Worm (Caenorhabditis elegans) whole organism, L1 larva: Measurements from ENCODE around the gene pgm-2.
A peak's percentile ranks its signal among the peaks of the same experiment; 100 is the strongest.

Experiments
- C04F5.9 ChIP-seq: sonication (generic microtip); optimal IDR thresholded peaks from 2 replicates; lab custom pipeline; 2016; ENCODE audit warnings: missing genetic modification characterization, missing compliant biosample characterization
- C16A3.4 ChIP-seq: fragments of 150-350 bp; optimal IDR thresholded peaks from 2 replicates; lab custom pipeline; 2014; ENCODE audit warnings: missing biosample characterization, missing genetic modification characterization
- C34B4.2 ChIP-seq: sonication (generic microtip); optimal IDR thresholded peaks from 2 replicates; lab custom pipeline; 2017; ENCODE audit warnings: mild to moderate bottlenecking, missing genetic modification characterization, missing compliant biosample characterization
- aha-1 ChIP-seq: fragments of 150-350 bp; optimal IDR thresholded peaks from 2 replicates; lab custom pipeline; 2014; ENCODE audit warnings: missing biosample characterization, missing genetic modification characterization
- alr-1 ChIP-seq: fragments of 200-800 bp; sonication (Bioruptor generic); optimal IDR thresholded peaks from 2 replicates; lab custom pipeline; 2018; ENCODE audit warnings: borderline replicate concordance, mild to moderate bottlenecking, missing genetic modification characterization, missing compliant biosample characterization
- blmp-1 ChIP-seq: fragments of 150-350 bp; optimal IDR thresholded peaks from 2 replicates; lab custom pipeline; 2014; ENCODE audit warnings: missing biosample characterization, missing genetic modification characterization
- ceh-8 ChIP-seq: fragments of 200-800 bp; sonication (Bioruptor generic); optimal IDR thresholded peaks from 2 replicates; lab custom pipeline; 2018; ENCODE audit warnings: mild to moderate bottlenecking, missing genetic modification characterization, moderate library complexity, missing compliant biosample characterization
- ceh-82 ChIP-seq, 3 experiments: fragments of 150-350 bp in 1 of 3; sonication (generic microtip) in 2 of 3; optimal IDR thresholded peaks; 2 replicates each; lab custom pipeline; 2014 to 2017; ENCODE audit warnings: missing biosample characterization in 3 of 3, missing genetic modification characterization in 3 of 3
- dpl-1 ChIP-seq, 3 experiments: fragments of 150-350 bp in 2 of 3; sonication (generic microtip) in 1 of 3; optimal IDR thresholded peaks; 2 replicates each; lab custom pipeline; 2014 to 2017; ENCODE audit warnings: missing biosample characterization in 3 of 3, missing genetic modification characterization in 3 of 3, missing genetic modification reagents in 3 of 3
- dsc-1 ChIP-seq: sonication (generic microtip); optimal IDR thresholded peaks from 2 replicates; lab custom pipeline; 2016; ENCODE audit warnings: mild to moderate bottlenecking, missing genetic modification characterization, missing compliant biosample characterization
- efl-3 ChIP-seq: fragments of 200-800 bp; sonication (Bioruptor generic); optimal IDR thresholded peaks from 2 replicates; lab custom pipeline; 2018; ENCODE audit warnings: mild to moderate bottlenecking, missing genetic modification characterization, missing compliant biosample characterization
- egl-27 ChIP-seq, 2 experiments: fragments of 150-350 bp in 1 of 2; sonication (generic microtip); optimal IDR thresholded peaks; 3 replicates each; lab custom pipeline; 2017 to 2018; ENCODE audit warnings: missing biosample characterization in 2 of 2, missing genetic modification characterization in 2 of 2, missing genetic modification reagents in 2 of 2
- elt-2 ChIP-seq: sonication (generic microtip); optimal IDR thresholded peaks from 2 replicates; lab custom pipeline; 2016; ENCODE audit warnings: missing genetic modification characterization, mild to moderate bottlenecking, inconsistent platforms, missing compliant biosample characterization, missing genetic modification reagents
- ets-5 ChIP-seq: fragments of 200-800 bp; sonication (Bioruptor generic); IDR thresholded peaks from 2 replicates; pipeline ENCODE4 v1.3.6; 2022; ENCODE audit warnings: missing genetic modification characterization, missing compliant biosample characterization
- fkh-4 ChIP-seq: sonication (generic microtip); optimal IDR thresholded peaks from 2 replicates; lab custom pipeline; 2016; ENCODE audit warnings: missing compliant biosample characterization, missing genetic modification characterization, borderline replicate concordance
- fos-1 ChIP-seq: fragments of 150-350 bp; optimal IDR thresholded peaks from 2 replicates; lab custom pipeline; 2014; ENCODE audit warnings: missing biosample characterization, missing genetic modification characterization
- grh-1 ChIP-seq: fragments of 200-800 bp; sonication (Bioruptor generic); IDR thresholded peaks from 2 replicates; pipeline ENCODE4 v1.3.6; 2022; ENCODE audit warnings: missing genetic modification reagents, missing genetic modification characterization, missing compliant biosample characterization
- hlh-17 ChIP-seq: fragments of 200-800 bp; sonication (Bioruptor generic); optimal IDR thresholded peaks from 2 replicates; lab custom pipeline; 2018; ENCODE audit warnings: missing genetic modification characterization, mild to moderate bottlenecking, missing compliant biosample characterization, moderate library complexity, borderline replicate concordance
- irx-1 ChIP-seq: sonication (generic microtip); optimal IDR thresholded peaks from 2 replicates; lab custom pipeline; 2016; ENCODE audit warnings: missing genetic modification characterization, missing compliant biosample characterization
- isw-1 ChIP-seq: fragments of 200-800 bp; sonication (Bioruptor generic); IDR thresholded peaks from 2 replicates; pipeline ENCODE4 v1.3.6; 2022; ENCODE audit warnings: missing genetic modification characterization, missing compliant biosample characterization
- lin-13 ChIP-seq: fragments of 150-350 bp; optimal IDR thresholded peaks from 2 replicates; lab custom pipeline; 2014; ENCODE audit warnings: missing biosample characterization, missing genetic modification reagents, missing genetic modification characterization
- lin-14 ChIP-seq: fragments of 200-800 bp; sonication (Bioruptor generic); optimal IDR thresholded peaks from 2 replicates; lab custom pipeline; 2018; ENCODE audit warnings: mild to moderate bottlenecking, missing genetic modification characterization, moderate library complexity, missing compliant biosample characterization
- lin-15B ChIP-seq: fragments of 150-350 bp; sonication (generic microtip); optimal IDR thresholded peaks from 3 replicates; lab custom pipeline; 2014; ENCODE audit warnings: missing biosample characterization, missing genetic modification characterization
- lir-3 ChIP-seq: sonication (generic microtip); optimal IDR thresholded peaks from 2 replicates; lab custom pipeline; 2016; ENCODE audit warnings: mild to moderate bottlenecking, missing genetic modification characterization, moderate library complexity, missing compliant biosample characterization; ENCODE audit not compliant: poor library complexity
- mab-9 ChIP-seq: fragments of 200-800 bp; sonication (Bioruptor generic); IDR thresholded peaks from 2 replicates; pipeline ENCODE4 v1.3.6; 2022; ENCODE audit warnings: missing genetic modification reagents, missing genetic modification characterization, missing compliant biosample characterization
- mef-2 ChIP-seq: fragments of 150-350 bp; optimal IDR thresholded peaks from 2 replicates; lab custom pipeline; 2014; ENCODE audit warnings: missing biosample characterization, missing genetic modification characterization
- nhr-11 ChIP-seq: fragments of 150-350 bp; optimal IDR thresholded peaks from 2 replicates; lab custom pipeline; 2014; ENCODE audit warnings: missing biosample characterization, missing genetic modification characterization
- nhr-12 ChIP-seq: sonication (generic microtip); optimal IDR thresholded peaks from 2 replicates; lab custom pipeline; 2017; ENCODE audit warnings: missing biosample characterization, missing genetic modification characterization
- nhr-19 ChIP-seq: fragments of 200-800 bp; sonication (Bioruptor generic); conservative IDR thresholded peaks from 2 replicates; pipeline ENCODE4 v1.3.6; 2022; ENCODE audit warnings: missing genetic modification characterization, missing compliant biosample characterization
- nhr-28 ChIP-seq: fragments of 150-350 bp; optimal IDR thresholded peaks from 2 replicates; lab custom pipeline; 2014; ENCODE audit warnings: missing biosample characterization, missing genetic modification characterization
- nhr-47 ChIP-seq: sonication (generic microtip); optimal IDR thresholded peaks from 2 replicates; lab custom pipeline; 2016; ENCODE audit warnings: mild to moderate bottlenecking, missing genetic modification characterization, moderate library complexity, missing compliant biosample characterization
- nhr-71 ChIP-seq: sonication (generic microtip); optimal IDR thresholded peaks from 2 replicates; lab custom pipeline; 2016; ENCODE audit warnings: mild to moderate bottlenecking, missing genetic modification characterization, moderate library complexity, missing compliant biosample characterization
- nhr-84 ChIP-seq: sonication (generic microtip); optimal IDR thresholded peaks from 2 replicates; lab custom pipeline; 2017; ENCODE audit warnings: missing biosample characterization, missing genetic modification characterization
- pag-3 ChIP-seq: sonication (generic microtip); optimal IDR thresholded peaks from 2 replicates; lab custom pipeline; 2017; ENCODE audit warnings: missing genetic modification characterization, mild to moderate bottlenecking, missing compliant biosample characterization, antibody characterized with exemption, borderline replicate concordance; ENCODE audit not compliant: insufficient read depth
- pax-3 ChIP-seq: fragments of 200-800 bp; sonication (Bioruptor generic); optimal IDR thresholded peaks from 2 replicates; lab custom pipeline; 2018; ENCODE audit warnings: mild to moderate bottlenecking, missing genetic modification characterization, moderate library complexity, missing compliant biosample characterization
- pqm-1 ChIP-seq: sonication (generic microtip); optimal IDR thresholded peaks from 3 replicates; lab custom pipeline; 2017; ENCODE audit warnings: missing biosample characterization, missing genetic modification characterization
- skn-1 ChIP-seq: fragments of 150-350 bp; optimal IDR thresholded peaks from 2 replicates; lab custom pipeline; 2014; ENCODE audit warnings: missing biosample characterization, missing genetic modification characterization
- snpc-4 ChIP-seq: fragments of 150-350 bp; optimal IDR thresholded peaks from 2 replicates; lab custom pipeline; 2014; ENCODE audit warnings: missing biosample characterization, missing genetic modification characterization
- sox-4 ChIP-seq: sonication (generic microtip); optimal IDR thresholded peaks from 2 replicates; lab custom pipeline; 2016; ENCODE audit warnings: missing genetic modification characterization, missing compliant biosample characterization
- sptf-1 ChIP-seq: fragments of 150-350 bp; optimal IDR thresholded peaks from 2 replicates; lab custom pipeline; 2014; ENCODE audit warnings: missing biosample characterization, missing genetic modification characterization
- swsn-7 ChIP-seq: sonication (generic microtip); optimal IDR thresholded peaks from 2 replicates; lab custom pipeline; 2016; ENCODE audit warnings: missing genetic modification characterization, missing compliant biosample characterization
- tbx-2 ChIP-seq: sonication (generic microtip); optimal IDR thresholded peaks from 2 replicates; lab custom pipeline; 2016; ENCODE audit warnings: missing genetic modification characterization, missing compliant biosample characterization
- tlp-1 ChIP-seq: fragments of 150-350 bp; optimal IDR thresholded peaks from 2 replicates; lab custom pipeline; 2014; ENCODE audit warnings: missing biosample characterization, missing genetic modification characterization
- unc-98 ChIP-seq: fragments of 200-800 bp; sonication (Bioruptor generic); IDR thresholded peaks from 2 replicates; pipeline ENCODE4 v1.3.6; 2022; ENCODE audit warnings: missing genetic modification characterization, missing compliant biosample characterization
- vab-15 ChIP-seq: sonication (generic microtip); optimal IDR thresholded peaks from 2 replicates; lab custom pipeline; 2017; ENCODE audit warnings: missing genotype, mild to moderate bottlenecking, missing genetic modification characterization, missing compliant biosample characterization
- ztf-11 ChIP-seq, 2 experiments: sonication (generic microtip); optimal IDR thresholded peaks; 2 replicates each; lab custom pipeline; 2016 to 2017; ENCODE audit warnings: missing genetic modification characterization in 2 of 2, missing biosample characterization in 1 of 2, missing compliant biosample characterization in 1 of 2

The pgm-2 gene

ce11 chrIII:13298722-13299431, at the start of gene pgm-2 (continued):
- peak; percentile 18 for TF ChIP-seq elt-2 (tag; lab: Kevin White, UChicago)
- TF ChIP-seq aha-1 (tag; lab: Kevin White, UChicago): no peak
- no peak for TF ChIP-seq irx-1 (tag; lab: Kevin White, UChicago)
- no peak for TF ChIP-seq unc-98 (GFP tag; lab: Robert Waterston, UW)
- TF ChIP-seq snpc-4: no peak
- TF ChIP-seq C16A3.4 (tag; lab: Kevin White, UChicago): no peak
- TF ChIP-seq nhr-84 (tag; lab: Kevin White, UChicago): no peak
- no peak for TF ChIP-seq nhr-12 (tag; lab: Kevin White, UChicago)
- no peak for TF ChIP-seq nhr-19
- TF ChIP-seq fkh-4 (tag; lab: Kevin White, UChicago): no peak
- no peak for TF ChIP-seq efl-3 (GFP tag; lab: Kevin White, UChicago)
- peak in 1 of 3 experiments; percentile 2 for TF ChIP-seq dpl-1 (GFP tag; optimal IDR thresholded peaks at IDR 0.05; lab: Kevin White, UChicago)
- peak; percentile 8 for TF ChIP-seq skn-1 (tag; lab: Kevin White, UChicago)
- TF ChIP-seq C34B4.2: no peak
- TF ChIP-seq ztf-11 (tag; optimal IDR thresholded peaks at IDR 0.05; lab: Kevin White, UChicago): no peak
- TF ChIP-seq lir-3 (tag; lab: Kevin White, UChicago): no peak
- no peak for TF ChIP-seq sox-4 (tag; lab: Kevin White, UChicago)
- TF ChIP-seq lin-14 (GFP tag; lab: Kevin White, UChicago): no peak
- no peak for TF ChIP-seq nhr-11 (tag; lab: Kevin White, UChicago)
- no peak for TF ChIP-seq lin-15B (tag; lab: Kevin White, UChicago)
- no peak for TF ChIP-seq mef-2
- no peak for TF ChIP-seq nhr-71 (tag; lab: Kevin White, UChicago)
- no peak for TF ChIP-seq dsc-1 (tag; lab: Kevin White, UChicago)
- TF ChIP-seq alr-1: no peak
- TF ChIP-seq fos-1 (tag; lab: Kevin White, UChicago): no peak
- TF ChIP-seq C04F5.9: no peak
- TF ChIP-seq tbx-2 (tag; lab: Kevin White, UChicago): no peak
- no peak for TF ChIP-seq pax-3 (tag; lab: Kevin White, UChicago)
- no peak for TF ChIP-seq swsn-7 (tag; lab: Kevin White, UChicago)
- TF ChIP-seq sptf-1: no peak
- TF ChIP-seq egl-27 (tag; optimal IDR thresholded peaks at IDR 0.05; lab: Kevin White, UChicago): no peak
- TF ChIP-seq isw-1 (GFP tag; lab: Robert Waterston, UW): no peak

- TF ChIP-seq tlp-1 (tag; lab: Kevin White, UChicago): no peak
- TF ChIP-seq nhr-47 (tag; lab: Kevin White, UChicago): no peak
- no peak for TF ChIP-seq nhr-71 (tag; lab: Kevin White, UChicago)
- TF ChIP-seq swsn-7 (tag; lab: Kevin White, UChicago): no peak
- TF ChIP-seq nhr-12 (tag; lab: Kevin White, UChicago): no peak
- TF ChIP-seq hlh-17 (GFP tag; lab: Kevin White, UChicago): no peak
Measured at ce11 chrIII:13254178-13254725, 44.9 kb upstream of the pgm-2 start, which contains the start of gene F56A8.9. TSS of gene F56A8.9 (plus strand) at chrIII:13254675.

- TF ChIP-seq nhr-19: peak; percentile 68
- no peak for TF ChIP-seq C34B4.2
- peak; percentile 84 for TF ChIP-seq nhr-47 (tag; lab: Kevin White, UChicago)
- no peak for TF ChIP-seq mab-9 (GFP tag; lab: Robert Waterston, UW)
- TF ChIP-seq lin-13 (GFP tag; lab: Kevin White, UChicago): peak; percentile 55
- no peak for TF ChIP-seq pqm-1 (tag; lab: Kevin White, UChicago)
- TF ChIP-seq ets-5 (GFP tag; lab: Robert Waterston, UW): no peak
- TF ChIP-seq ceh-82 (tag; optimal IDR thresholded peaks at IDR 0.05; lab: Kevin White, UChicago): peak; percentile 52 to 76 (median 58)
- TF ChIP-seq ceh-8: no peak
- no peak for TF ChIP-seq sptf-1
- TF ChIP-seq efl-3 (GFP tag; lab: Kevin White, UChicago): no peak
- TF ChIP-seq vab-15 (tag; lab: Kevin White, UChicago): peak; percentile 84
- TF ChIP-seq grh-1 (GFP tag; lab: Robert Waterston, UW): no peak
- TF ChIP-seq pag-3 (tag; lab: Kevin White, UChicago): no peak
- peak; percentile 41 for TF ChIP-seq blmp-1 (tag; lab: Kevin White, UChicago)
- TF ChIP-seq swsn-7 (tag; lab: Kevin White, UChicago): peak; percentile 76
- no peak for TF ChIP-seq aha-1 (tag; lab: Kevin White, UChicago)
- TF ChIP-seq nhr-28 (tag; lab: Kevin White, UChicago): no peak
Measured at ce11 chrIII:13256438-13256928, 42.7 kb upstream of the pgm-2 start, which contains the start of gene F56A8.3. TSS of gene F56A8.3 (plus strand) at chrIII:13256878.
